Fruit fly (Drosophila melanogaster) S2 (cell line): Measurements from ENCODE around the gene Syx1A.

Experiments
- CG8478 ChIP-seq: fragments of >200 bp; optimal IDR thresholded peaks from 2 replicates; lab custom pipeline; 2018
- CTCF ChIP-seq, 2 experiments: fragments of >200 bp; optimal IDR thresholded peaks; 2 replicates each; lab custom pipeline; 2018

DNA sequence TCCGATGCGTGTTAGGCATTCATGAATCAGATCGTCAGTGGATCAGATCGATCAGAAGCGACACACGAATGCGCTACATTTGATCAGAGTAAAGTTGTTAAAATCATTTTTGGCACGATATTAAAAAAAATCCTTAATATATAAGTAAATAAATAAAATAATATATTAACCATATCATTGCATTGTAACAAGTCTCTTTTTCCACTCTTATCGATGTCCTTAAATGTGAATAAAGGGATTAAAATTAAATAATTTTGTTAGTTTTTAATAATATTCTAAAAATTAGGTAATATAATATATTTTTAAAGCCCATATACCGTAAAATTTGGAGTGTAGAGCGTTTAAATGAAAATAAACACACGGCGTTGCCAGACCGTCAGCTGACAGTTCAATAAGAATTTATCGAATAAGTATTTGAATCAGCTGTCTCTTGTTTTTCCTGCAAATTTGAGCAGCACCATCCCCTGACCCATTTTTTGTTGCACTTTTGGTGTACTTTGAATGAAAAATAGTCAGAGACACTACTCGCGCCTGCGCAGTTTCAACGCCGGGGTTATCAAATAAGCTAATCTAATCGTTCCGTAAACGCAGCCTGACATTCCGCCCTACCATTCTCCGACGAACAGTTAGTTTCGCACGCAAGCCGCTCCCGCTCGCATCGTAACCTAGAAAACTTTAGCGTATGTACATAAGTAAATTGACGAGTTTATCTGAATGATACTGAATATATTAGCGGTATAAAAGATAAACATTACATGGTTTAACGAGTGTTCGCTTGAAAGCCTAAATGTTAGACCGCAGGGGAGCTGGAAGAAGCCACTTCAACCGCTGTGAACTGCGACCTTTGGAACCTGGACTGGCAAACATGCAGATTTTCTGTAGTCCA lies 46.6 kb upstream of the Syx1A start, which contains the start of the genes p38a and CG6178:
- TF ChIP-seq CTCF (optimal IDR thresholded peaks at IDR 0.05; lab: Kevin White, UChicago) (no peak), CG8478 (lab: Kevin White, UChicago) (no peak)
